Worm (Caenorhabditis elegans): ENCODE data around the gene F28F8.7.

DNA sequence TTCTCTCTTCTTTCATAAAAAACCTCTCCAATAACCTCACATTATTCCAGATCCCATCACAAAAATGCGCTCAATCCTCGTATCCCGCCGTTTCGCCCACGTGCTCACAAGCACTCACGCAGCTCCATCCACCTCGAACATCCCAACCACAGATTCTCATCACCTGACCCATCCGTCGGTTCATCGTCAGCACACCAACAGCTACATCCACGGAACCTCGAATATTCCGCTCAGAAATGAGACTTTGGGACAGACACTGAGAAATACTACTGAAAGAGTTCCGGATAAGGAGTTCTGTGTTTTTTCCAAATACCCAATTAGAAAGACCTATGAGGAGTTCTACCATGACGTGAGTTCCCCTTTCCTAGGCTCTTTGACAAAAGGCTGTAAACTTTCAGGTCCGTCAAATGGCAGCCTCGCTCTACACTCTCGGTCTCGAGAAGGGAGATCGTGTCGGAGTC is 23.0 kb downstream of the F28F8.7 start, which contains the start of gene acs-2:
- TF ChIP-seq ceh-82 (tag; optimal IDR thresholded peaks at IDR 0.05) (no peak), blmp-1 (tag; optimal IDR thresholded peaks at IDR 0.05; ENCODE audit: insufficient read depth) (no peak), nhr-10 (tag; optimal IDR thresholded peaks at IDR 0.05) (no peak), ztf-4 (tag; optimal IDR thresholded peaks at IDR 0.05) (no peak), lsy-2 (tag; optimal IDR thresholded peaks at IDR 0.05) (no peak)

Measured in whole organism, L2 larva.